Worm (Caenorhabditis elegans): ENCODE measurements around the gene hsp-6.

hsp-6 gene

ce11 chrV:4842544-4842943 lies 16.0 kb upstream of the hsp-6 start, which contains the start of the genes cwp-2 and cwp-3:
cwp-2 (minus strand) TSS chrV:4842644.
cwp-3 (plus strand) TSS chrV:4842836.
- TF ChIP-seq aha-1 (tag; optimal IDR thresholded peaks at IDR 0.05) (no peak), tbx-2 (tag; optimal IDR thresholded peaks at IDR 0.05) (no peak)

ce11 chrV:4841179-4841578 lies 14.6 kb upstream of the hsp-6 start, which contains the start of gene cwp-1:
cwp-1 (minus strand) TSS chrV:4841279.
- TF ChIP-seq unc-98 (GFP tag; IDR thresholded peaks at IDR 0.05) (no peak), alr-1 (tag; optimal IDR thresholded peaks at IDR 0.05; ENCODE audit: borderline replicate concordance) (no peak), unc-130 (tag; optimal IDR thresholded peaks at IDR 0.05) (no peak), C04F5.9 (tag; optimal IDR thresholded peaks at IDR 0.05) (no peak), unc-62 (GFP tag; optimal IDR thresholded peaks at IDR 0.05) (no peak), elt-2 (tag; optimal IDR thresholded peaks at IDR 0.05) (no peak), unc-86 (tag; optimal IDR thresholded peaks at IDR 0.05) (no peak), hlh-4 (tag; optimal IDR thresholded peaks at IDR 0.05) (no peak)

- TF ChIP-seq elt-3 (tag; optimal IDR thresholded peaks at IDR 0.05) = peak in 1 of 6 experiments; percentile 29
- no peak for TF ChIP-seq tbx-2 (tag; optimal IDR thresholded peaks at IDR 0.05)
- TF ChIP-seq nhr-85 (tag) = peak; percentile 55
Observed at ce11 chrV:4839913-4840312, 13.4 kb upstream of the hsp-6 start, which contains the start of gene nas-9. nas-9 (minus strand) TSS chrV:4840013.

- TF ChIP-seq vab-15 (tag; optimal IDR thresholded peaks at IDR 0.05) (no peak), efl-1 (optimal IDR thresholded peaks at IDR 0.05) (no peak), efl-1 (GFP tag; optimal IDR thresholded peaks at IDR 0.05 in 1 of 2) (peak in 1 of 2 experiments; percentile 47)
Observed at ce11 chrV:4834277-4834676, 7.7 kb upstream of the hsp-6 start, which contains the start of gene C37H5.14. C37H5.14 (minus strand) TSS chrV:4834377.

- TF ChIP-seq lin-14 (GFP tag; optimal IDR thresholded peaks at IDR 0.05) (peak; percentile 7), aly-2 (tag; optimal IDR thresholded peaks at IDR 0.05) (peak; percentile 82), pag-3 (tag; optimal IDR thresholded peaks at IDR 0.05; ENCODE audit: borderline replicate concordance, insufficient read depth) (no peak), pax-3 (tag; optimal IDR thresholded peaks at IDR 0.05) (peak; percentile 58), nhr-71 (tag; optimal IDR thresholded peaks at IDR 0.05) (peak; percentile 57), nhr-85 (tag) (peak; percentile 51), nhr-20 (tag; optimal IDR thresholded peaks at IDR 0.05) (peak; percentile 25), nhr-47 (tag; optimal IDR thresholded peaks at IDR 0.05) (peak; percentile 19), nhr-12 (tag; optimal IDR thresholded peaks at IDR 0.05) (no peak), ama-1 (optimal IDR thresholded peaks at IDR 0.05) (peak; percentile 80), elt-3 (tag; optimal IDR thresholded peaks at IDR 0.05) (peak in 1 of 6 experiments; percentile 40), lsy-2 (tag; optimal IDR thresholded peaks at IDR 0.05) (peak; percentile 25), hpl-2 (GFP tag; optimal IDR thresholded peaks at IDR 0.05) (peak; percentile 3), ztf-4 (tag; optimal IDR thresholded peaks at IDR 0.05) (peak; percentile 74), skn-1 (tag; optimal IDR thresholded peaks at IDR 0.05) (peak; percentile 19), zip-4 (GFP tag; optimal IDR thresholded peaks at IDR 0.05) (peak; percentile 26), mep-1 (tag; optimal IDR thresholded peaks at IDR 0.05) (peak; percentile 21), C34B4.2 (tag; optimal IDR thresholded peaks at IDR 0.05) (no peak), tbx-2 (tag; optimal IDR thresholded peaks at IDR 0.05) (no peak), elt-2 (tag; optimal IDR thresholded peaks at IDR 0.05) (peak; percentile 30), nhr-77 (tag; optimal IDR thresholded peaks at IDR 0.05) (no peak), ceh-82 (tag; optimal IDR thresholded peaks at IDR 0.05) (no peak), nhr-90 (tag; optimal IDR thresholded peaks at IDR 0.05; ENCODE audit: poor library complexity) (peak; percentile 72), nhr-19 (GFP tag; conservative IDR thresholded peaks at IDR 0.05) (peak; percentile 24), grh-1 (GFP tag; IDR thresholded peaks at IDR 0.05) (0 out of 2 replicates have a peak, but pooled peaks have one; percentile 6), zag-1 (tag; optimal IDR thresholded peaks at IDR 0.05) (no peak), lin-35 (GFP tag; optimal IDR thresholded peaks at IDR 0.05) (peak in 1 of 2 experiments; percentile 10), efl-1 (optimal IDR thresholded peaks at IDR 0.05) (no peak), efl-1 (GFP tag; optimal IDR thresholded peaks at IDR 0.05 in 1 of 2) (peak in 1 of 2 experiments; percentile 87), tlp-1 (tag; optimal IDR thresholded peaks at IDR 0.05) (no peak), dsc-1 (tag; optimal IDR thresholded peaks at IDR 0.05) (no peak), ceh-63 (GFP tag; optimal IDR thresholded peaks at IDR 0.05) (peak; percentile 2), lin-13 (GFP tag; optimal IDR thresholded peaks at IDR 0.05) (peak; percentile 13)
Observed at ce11 chrV:4823683-4824391, 2.7 kb downstream of the hsp-6 start.

Measured in whole organism, L1 larva.